Fruit fly (Drosophila melanogaster): ENCODE results near the gene CG8360.

- TF ChIP-seq Dfd (GFP tag; optimal IDR thresholded peaks at IDR 0.05) (no peak), tai (GFP tag; optimal IDR thresholded peaks at IDR 0.05) (no peak), usp (GFP tag; optimal IDR thresholded peaks at IDR 0.05) (no peak), N (GFP tag; optimal IDR thresholded peaks at IDR 0.05) (no peak), fru (GFP tag; optimal IDR thresholded peaks at IDR 0.05) (no peak), rgr (GFP tag; optimal IDR thresholded peaks at IDR 0.05) (no peak)
Observed at dm6 chr2L:8202569-8202968, 10.2 kb upstream of the CG8360 start.

All from whole organism, wandering third instar larva.